Fruit fly (Drosophila melanogaster) whole organism, embryonic: ENCODE results near the gene CG9919.

Experiments
- ATbp ChIP-seq: fragments of 200-800 bp; sonication (Bioruptor generic); optimal IDR thresholded peaks from 2 replicates; lab custom pipeline; 2017; ENCODE audit warnings: missing biosample characterization, mild to moderate bottlenecking, missing genetic modification characterization, missing genetic modification reagents
- BEAF-32 ChIP-seq: fragments of 200-800 bp; sonication (Bioruptor generic); optimal IDR thresholded peaks from 3 replicates; lab custom pipeline; 2017; ENCODE audit warnings: missing biosample characterization, missing genetic modification characterization, mild to moderate bottlenecking, moderate library complexity, missing genetic modification reagents
- BtbVII ChIP-seq: fragments of 200-800 bp; sonication (Bioruptor generic); optimal IDR thresholded peaks from 3 replicates; lab custom pipeline; 2017; ENCODE audit warnings: missing biosample characterization, mild to moderate bottlenecking, missing genetic modification characterization
- C15 ChIP-seq: fragments of 200-800 bp; sonication (Bioruptor generic); IDR thresholded peaks from 3 replicates; pipeline ENCODE4 v1.3.6; 2022; ENCODE audit warnings: missing biosample characterization, missing genetic modification characterization
- CG11247 ChIP-seq: fragments of 200-800 bp; sonication (Bioruptor generic); IDR thresholded peaks from 2 replicates; pipeline ENCODE4 v1.3.6; 2022; ENCODE audit warnings: missing biosample characterization, missing genetic modification characterization
- CG12769 ChIP-seq: fragments of 200-800 bp; sonication (Bioruptor generic); optimal IDR thresholded peaks from 2 replicates; lab custom pipeline; 2019; ENCODE audit warnings: missing biosample characterization, mild to moderate bottlenecking, missing genetic modification characterization, moderate library complexity
- CG14667 ChIP-seq: fragments of 200-800 bp; sonication (Bioruptor generic); IDR thresholded peaks from 2 replicates; pipeline ENCODE4 v1.3.6; 2022; ENCODE audit warnings: missing biosample characterization, missing genetic modification characterization
- CG17186 ChIP-seq: fragments of 200-800 bp; sonication (Bioruptor generic); optimal IDR thresholded peaks from 3 replicates; lab custom pipeline; 2017; ENCODE audit warnings: missing biosample characterization, missing genetic modification reagents, missing genetic modification characterization
- CG17829 ChIP-seq: fragments of 200-800 bp; optimal IDR thresholded peaks from 2 replicates; lab custom pipeline; 2019; ENCODE audit warnings: missing biosample characterization, mild to moderate bottlenecking, missing genetic modification characterization, moderate library complexity
- CG18262 ChIP-seq: fragments of 200-800 bp; optimal IDR thresholded peaks from 3 replicates; lab custom pipeline; 2019; ENCODE audit warnings: missing biosample characterization, mild to moderate bottlenecking, missing genetic modification characterization, moderate library complexity
- CG2116 ChIP-seq: fragments of 200-800 bp; sonication (Bioruptor generic); optimal IDR thresholded peaks from 3 replicates; lab custom pipeline; 2018; ENCODE audit warnings: missing biosample characterization, mild to moderate bottlenecking, missing genetic modification characterization
- CG32532 ChIP-seq: fragments of 200-800 bp; sonication (Bioruptor generic); IDR thresholded peaks from 2 replicates; pipeline ENCODE4 v1.3.6; 2022; ENCODE audit warnings: missing biosample characterization, missing genetic modification characterization
- CG4854 ChIP-seq: fragments of 200-800 bp; sonication (Bioruptor generic); optimal IDR thresholded peaks from 2 replicates; lab custom pipeline; 2016; ENCODE audit warnings: missing biosample characterization, missing genetic modification characterization, inconsistent platforms
- CG6689 ChIP-seq: fragments of 200-800 bp; sonication (Bioruptor generic); IDR thresholded peaks from 2 replicates; pipeline ENCODE4 v1.3.6; 2022; ENCODE audit warnings: missing biosample characterization, missing genetic modification characterization
- CG8290 ChIP-seq, 3 experiments: fragments of 200-800 bp; sonication (Bioruptor generic); optimal IDR thresholded peaks; 2 replicates each; lab custom pipeline; 2016 to 2019; ENCODE audit warnings: missing biosample characterization in 3 of 3, missing genetic modification characterization in 3 of 3, mild to moderate bottlenecking in 2 of 3, moderate library complexity in 1 of 3
- CG8388 ChIP-seq: fragments of 200-800 bp; sonication (Bioruptor generic); optimal IDR thresholded peaks from 2 replicates; lab custom pipeline; 2019; ENCODE audit warnings: missing biosample characterization, mild to moderate bottlenecking, missing genetic modification characterization, moderate library complexity
- CG9727 ChIP-seq: fragments of 200-800 bp; sonication (Bioruptor generic); optimal IDR thresholded peaks from 3 replicates; lab custom pipeline; 2017; ENCODE audit warnings: missing biosample characterization, mild to moderate bottlenecking, missing genetic modification characterization
- CG9797 ChIP-seq: fragments of 200-800 bp; sonication (Bioruptor generic); optimal IDR thresholded peaks from 3 replicates; lab custom pipeline; 2018; ENCODE audit warnings: missing biosample characterization, mild to moderate bottlenecking, missing genetic modification characterization
- CG9817 ChIP-seq: fragments of 200-800 bp; sonication (Bioruptor generic); optimal IDR thresholded peaks from 2 replicates; lab custom pipeline; 2018; ENCODE audit warnings: missing biosample characterization, mild to moderate bottlenecking, missing genetic modification characterization, moderate library complexity
- Chrac-16 ChIP-seq: fragments of 200-800 bp; sonication (Bioruptor generic); optimal IDR thresholded peaks from 3 replicates; lab custom pipeline; 2016; ENCODE audit warnings: missing biosample characterization, missing genetic modification characterization
- Elba2 ChIP-seq: fragments of 200-800 bp; sonication (Bioruptor generic); optimal IDR thresholded peaks from 3 replicates; lab custom pipeline; 2016; ENCODE audit warnings: missing biosample characterization, missing genetic modification characterization
- Fer2 ChIP-seq: fragments of 200-800 bp; sonication (Bioruptor generic); optimal IDR thresholded peaks from 2 replicates; lab custom pipeline; 2018; ENCODE audit warnings: missing biosample characterization, mild to moderate bottlenecking, missing genetic modification characterization, moderate library complexity
- HHEX ChIP-seq: fragments of 200-800 bp; sonication (Bioruptor generic); optimal IDR thresholded peaks from 3 replicates; lab custom pipeline; 2017; ENCODE audit warnings: missing biosample characterization, mild to moderate bottlenecking, missing genetic modification characterization, missing genetic modification reagents
- HLH4C ChIP-seq: fragments of 200-800 bp; sonication (Bioruptor generic); IDR thresholded peaks from 3 replicates; pipeline ENCODE4 v1.3.6; 2022; ENCODE audit warnings: missing biosample characterization, missing genetic modification characterization; ENCODE audit not compliant: partially characterized antibody
- Jarid2 ChIP-seq: fragments of 200-800 bp; sonication (Bioruptor generic); optimal IDR thresholded peaks from 3 replicates; lab custom pipeline; 2017; ENCODE audit warnings: mild to moderate bottlenecking, missing biosample characterization, missing genetic modification reagents, missing genetic modification characterization
- Oaz ChIP-seq: fragments of 200-800 bp; sonication (Bioruptor generic); IDR thresholded peaks from 2 replicates; pipeline ENCODE4 v1.3.6; 2022; ENCODE audit warnings: missing biosample characterization, missing genetic modification characterization
- ap ChIP-seq: fragments of 200-800 bp; sonication (Bioruptor generic); IDR thresholded peaks from 2 replicates; pipeline ENCODE4 v1.3.6; 2022; ENCODE audit warnings: missing biosample characterization, missing genetic modification characterization
- ato ChIP-seq: fragments of 200-800 bp; sonication (Bioruptor generic); IDR thresholded peaks from 2 replicates; pipeline ENCODE4 v1.3.6; 2022; ENCODE audit warnings: missing biosample characterization, missing genetic modification characterization; ENCODE audit not compliant: partially characterized antibody
- bsh ChIP-seq, 2 experiments: fragments of 200-800 bp; sonication (Bioruptor generic); optimal IDR thresholded peaks; 2 replicates each; lab custom pipeline; 2017 to 2018; ENCODE audit warnings: mild to moderate bottlenecking in 2 of 2, missing biosample characterization in 2 of 2, missing genetic modification characterization in 2 of 2, moderate library complexity in 1 of 2
- chinmo ChIP-seq: fragments of 200-800 bp; sonication (Bioruptor generic); IDR thresholded peaks from 4 replicates; pipeline ENCODE4 v1.3.6; 2022; ENCODE audit warnings: missing biosample characterization, missing genetic modification characterization; ENCODE audit not compliant: partially characterized antibody
- danr ChIP-seq: fragments of 200-800 bp; sonication (Bioruptor generic); IDR thresholded peaks from 2 replicates; pipeline ENCODE4 v1.3.6; 2022; ENCODE audit warnings: missing biosample characterization, missing genetic modification characterization
- dmrt11E ChIP-seq: fragments of 200-800 bp; sonication (Bioruptor generic); optimal IDR thresholded peaks from 3 replicates; lab custom pipeline; 2018; ENCODE audit warnings: missing biosample characterization, mild to moderate bottlenecking, missing genetic modification characterization, moderate library complexity
- emc ChIP-seq: fragments of 200-800 bp; sonication (Bioruptor generic); optimal IDR thresholded peaks from 2 replicates; lab custom pipeline; 2016; ENCODE audit warnings: missing biosample characterization, missing genetic modification characterization
- fd3F ChIP-seq: fragments of 200-800 bp; sonication (Bioruptor generic); optimal IDR thresholded peaks from 2 replicates; lab custom pipeline; 2018; ENCODE audit warnings: missing biosample characterization, mild to moderate bottlenecking, missing genetic modification characterization, moderate library complexity
- gfzf ChIP-seq: fragments of 200-800 bp; sonication (Bioruptor generic); optimal IDR thresholded peaks from 2 replicates; lab custom pipeline; 2016; ENCODE audit warnings: missing biosample characterization, mild to moderate bottlenecking, missing genetic modification characterization, moderate library complexity
- hb ChIP-seq: fragments of 200-800 bp; sonication (Bioruptor generic); IDR thresholded peaks from 3 replicates; pipeline ENCODE4 v1.3.6; 2022; ENCODE audit warnings: missing biosample characterization, missing genetic modification characterization; ENCODE audit not compliant: partially characterized antibody
- inv ChIP-seq: fragments of 200-800 bp; sonication (Bioruptor generic); IDR thresholded peaks from 2 replicates; pipeline ENCODE4 v1.3.6; 2022; ENCODE audit warnings: missing biosample characterization, missing genetic modification characterization; ENCODE audit not compliant: partially characterized antibody
- kay ChIP-seq: fragments of 200-800 bp; sonication (Bioruptor generic); optimal IDR thresholded peaks from 2 replicates; lab custom pipeline; 2016; ENCODE audit warnings: missing biosample characterization, missing genetic modification characterization
- kni ChIP-seq: fragments of 200-800 bp; sonication (Bioruptor generic); optimal IDR thresholded peaks from 3 replicates; lab custom pipeline; 2017; ENCODE audit warnings: mild to moderate bottlenecking, missing biosample characterization, missing genetic modification reagents, missing genetic modification characterization
- oc ChIP-seq: fragments of 200-800 bp; sonication (Bioruptor generic); optimal IDR thresholded peaks from 2 replicates; lab custom pipeline; 2018; ENCODE audit warnings: missing biosample characterization, mild to moderate bottlenecking, missing genetic modification characterization, moderate library complexity
- pfk ChIP-seq: fragments of 200-800 bp; sonication (Bioruptor generic); optimal IDR thresholded peaks from 2 replicates; lab custom pipeline; 2018; ENCODE audit warnings: missing biosample characterization, mild to moderate bottlenecking, missing genetic modification characterization, moderate library complexity
- pzg ChIP-seq: fragments of 200-800 bp; sonication (Bioruptor generic); optimal IDR thresholded peaks from 3 replicates; lab custom pipeline; 2018; ENCODE audit warnings: missing biosample characterization, mild to moderate bottlenecking, missing genetic modification characterization, moderate library complexity
- sens-2 ChIP-seq: fragments of 200-800 bp; sonication (Bioruptor generic); IDR thresholded peaks from 2 replicates; pipeline ENCODE4 v1.3.6; 2022; ENCODE audit warnings: missing biosample characterization, missing genetic modification characterization
- sim ChIP-seq: fragments of 200-800 bp; sonication (Bioruptor generic); IDR thresholded peaks from 2 replicates; pipeline ENCODE4 v1.3.6; 2022; ENCODE audit warnings: missing biosample characterization, missing genetic modification characterization
- slou ChIP-seq: fragments of 200-800 bp; sonication (Bioruptor generic); optimal IDR thresholded peaks from 3 replicates; lab custom pipeline; 2016; ENCODE audit warnings: missing biosample characterization, missing genetic modification characterization
- stc ChIP-seq: fragments of 200-800 bp; sonication (Bioruptor generic); IDR thresholded peaks from 2 replicates; pipeline ENCODE4 v1.3.6; 2022; ENCODE audit warnings: missing biosample characterization, missing genetic modification characterization
- trh ChIP-seq: fragments of 200-800 bp; sonication (Bioruptor generic); optimal IDR thresholded peaks from 2 replicates; lab custom pipeline; 2016; ENCODE audit warnings: missing biosample characterization, missing genetic modification characterization
- tup ChIP-seq: fragments of 200-800 bp; sonication (Bioruptor generic); optimal IDR thresholded peaks from 2 replicates; lab custom pipeline; 2016; ENCODE audit warnings: missing biosample characterization, mild to moderate bottlenecking, missing genetic modification characterization, moderate library complexity
- vnd ChIP-seq: fragments of 200-800 bp; sonication (Bioruptor generic); IDR thresholded peaks from 3 replicates; pipeline ENCODE4 v1.3.6; 2022; ENCODE audit warnings: missing biosample characterization, missing genetic modification characterization; ENCODE audit not compliant: partially characterized antibody

Gene CG9919

DNA sequence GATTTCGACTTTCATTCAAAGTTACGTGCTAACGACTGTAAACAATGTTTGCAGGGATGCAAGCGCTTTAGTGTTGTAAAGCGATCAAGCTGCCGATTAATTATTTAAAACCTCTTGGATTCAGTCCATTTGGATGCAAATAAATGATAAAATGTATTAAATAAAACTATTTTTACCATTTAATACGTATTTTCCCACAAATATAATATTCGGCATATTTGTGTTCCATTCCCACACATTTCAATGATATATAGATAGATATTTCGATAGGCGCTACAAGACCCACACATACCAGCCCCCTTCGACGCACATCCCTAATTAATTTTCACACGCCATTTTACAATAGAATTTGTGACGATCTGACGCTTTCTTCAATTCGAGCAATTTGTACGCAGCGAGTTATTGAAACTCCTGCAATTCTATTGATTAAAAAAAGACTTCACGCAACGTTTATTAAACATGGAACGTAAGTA, 42.0 kb downstream of the CG9919 start, which contains the start of the genes CG32576 and caz (continued):
- TF ChIP-seq sens-2 (GFP tag; lab: Robert Waterston, UW): no peak
- peak; percentile 7 for TF ChIP-seq Chrac-16
- peak; percentile 23 for TF ChIP-seq CG9797
- TF ChIP-seq oc (tag; lab: Kevin White, UChicago): no peak
- peak; percentile 13 for TF ChIP-seq fd3F (GFP tag; lab: Kevin White, UChicago)
- 0 out of 2 replicates have a peak, but pooled peaks have one; percentile 11 for TF ChIP-seq CG6689 (GFP tag; lab: Robert Waterston, UW)
- peak in 1 of 2 experiments; percentile 21 for TF ChIP-seq bsh (GFP tag; optimal IDR thresholded peaks at IDR 0.05; lab: Kevin White, UChicago)
- peak; percentile 18; the same call in 1 of the 2 replicates for TF ChIP-seq CG32532 (GFP tag; lab: Robert Waterston, UW)
- TF ChIP-seq danr: no peak
- peak; percentile 26 for TF ChIP-seq CG18262 (tag; lab: Kevin White, UChicago)
- peak; percentile 14 for TF ChIP-seq dmrt11E (tag; lab: Kevin White, UChicago)
- no peak for TF ChIP-seq emc
- no peak for TF ChIP-seq ATbp (GFP tag; lab: Kevin White, UChicago)
- no peak for TF ChIP-seq HHEX
- no peak for TF ChIP-seq gfzf (GFP tag; lab: Kevin White, UChicago)
- no peak for TF ChIP-seq Jarid2 (GFP tag; lab: Kevin White, UChicago)
- peak; percentile 55; the same call in 2 of the 3 replicates for TF ChIP-seq HLH4C (GFP tag; lab: Robert Waterston, UW)
- peak; percentile 56; the same call in 2 of the 3 replicates for TF ChIP-seq vnd
- peak; percentile 26 for TF ChIP-seq CG9727 (GFP tag; lab: Kevin White, UChicago)
- TF ChIP-seq pfk (GFP tag; lab: Kevin White, UChicago): peak; percentile 93
- TF ChIP-seq ato (GFP tag; lab: Robert Waterston, UW): no peak
- peak; percentile 95 for TF ChIP-seq CG2116 (GFP tag; lab: Kevin White, UChicago)
- peak; percentile 67 for TF ChIP-seq pzg (GFP tag; lab: Kevin White, UChicago)
- no peak for TF ChIP-seq Elba2
- TF ChIP-seq CG11247 (GFP tag; lab: Robert Waterston, UW): no peak
- no peak for TF ChIP-seq BtbVII (GFP tag; lab: Kevin White, UChicago)
- no peak for TF ChIP-seq hb
- TF ChIP-seq CG12769 (tag; lab: Kevin White, UChicago): no peak
- TF ChIP-seq sim (GFP tag; lab: Robert Waterston, UW): no peak
- TF ChIP-seq kay: no peak
- peak; percentile 37 for TF ChIP-seq Fer2 (tag; lab: Kevin White, UChicago)
- no peak for TF ChIP-seq CG4854 (GFP tag; lab: Kevin White, UChicago)
- TF ChIP-seq chinmo (GFP tag; lab: Robert Waterston, UW): no peak
- no peak for TF ChIP-seq CG14667
- TF ChIP-seq Oaz: no peak
- TF ChIP-seq ap (GFP tag; lab: Robert Waterston, UW): no peak
- no peak for TF ChIP-seq trh
- TF ChIP-seq C15 (GFP tag; lab: Robert Waterston, UW): no peak
- peak; percentile 80 for TF ChIP-seq BEAF-32 (GFP tag; lab: Kevin White, UChicago)
- peak; percentile 13 for TF ChIP-seq CG17186 (GFP tag; lab: Kevin White, UChicago)
- TF ChIP-seq stc (GFP tag; lab: Robert Waterston, UW): no peak
- TF ChIP-seq CG8388 (GFP tag; lab: Kevin White, UChicago): no peak
- TF ChIP-seq slou: no peak
- TF ChIP-seq CG8290 (GFP tag; optimal IDR thresholded peaks at IDR 0.05; lab: Kevin White, UChicago): no peak
- peak in 1 of 2 experiments; percentile 33 for TF ChIP-seq CG8290 (tag; optimal IDR thresholded peaks at IDR 0.05; lab: Kevin White, UChicago)
- TF ChIP-seq CG17829 (tag; lab: Kevin White, UChicago): peak; percentile 53
- no peak for TF ChIP-seq kni (GFP tag; lab: Kevin White, UChicago)
- TF ChIP-seq tup: peak; percentile 9
- TF ChIP-seq inv: peak; percentile 67; the same call in 1 of the 2 replicates
- no peak for TF ChIP-seq CG9817 (tag; lab: Kevin White, UChicago)
